Fruit fly (Drosophila melanogaster): ENCODE data around the gene AP-1-2beta.

DNA sequence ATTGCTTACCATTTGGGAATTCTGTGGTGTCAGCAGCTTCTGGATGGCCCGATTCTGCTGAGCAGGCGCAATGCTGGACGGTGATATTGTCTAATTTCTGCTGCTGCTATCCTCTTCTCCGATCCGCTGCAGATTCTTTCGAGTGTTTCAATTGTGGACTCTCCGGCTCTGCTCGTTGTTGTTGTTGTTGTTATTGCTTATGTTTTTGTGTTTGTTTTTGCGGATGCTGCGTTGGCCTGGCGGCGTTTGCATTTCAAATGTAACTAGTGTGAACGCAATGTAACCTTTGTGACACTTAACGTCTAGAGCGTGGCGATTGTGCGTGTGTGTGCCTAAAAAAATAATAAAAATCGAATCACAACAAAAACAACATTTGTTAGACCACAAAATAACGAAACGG lies 18.9 kb upstream of the AP-1-2beta start:
- TF ChIP-seq psq (optimal IDR thresholded peaks at IDR 0.05) (no peak), pan (optimal IDR thresholded peaks at IDR 0.05) (no peak)

All from whole organism.